Fruit fly (Drosophila melanogaster) whole organism, prepupa: ENCODE data around the gene Uck.

ENCODE experiments used
- CG10631 ChIP-seq: fragments of 200-800 bp; sonication (Bioruptor generic); optimal IDR thresholded peaks from 2 replicates; lab custom pipeline; 2016; ENCODE audit warnings: missing biosample characterization, missing genetic modification characterization
- CG6808 ChIP-seq: fragments of 200-800 bp; sonication (Bioruptor generic); optimal IDR thresholded peaks from 3 replicates; lab custom pipeline; 2017; ENCODE audit warnings: missing biosample characterization, missing genetic modification characterization, mild to moderate bottlenecking, moderate library complexity, missing genetic modification reagents
- Gug ChIP-seq: fragments of 200-800 bp; sonication (Bioruptor generic); IDR thresholded peaks from 2 replicates; pipeline ENCODE4 v1.3.6; 2022; ENCODE audit warnings: missing biosample characterization, missing genetic modification characterization
- Hr4 ChIP-seq: fragments of 200-800 bp; sonication (Bioruptor generic); optimal IDR thresholded peaks from 3 replicates; lab custom pipeline; 2016; ENCODE audit warnings: missing biosample characterization, missing genetic modification characterization
- OdsH ChIP-seq: fragments of 200-800 bp; sonication (Bioruptor generic); optimal IDR thresholded peaks from 3 replicates; lab custom pipeline; 2016; ENCODE audit warnings: missing biosample characterization, missing genetic modification characterization
- ss ChIP-seq, 2 experiments: fragments of 200-800 bp; sonication (Bioruptor generic); optimal IDR thresholded peaks; 2 replicates in 1 of 2; 3 replicates in 1 of 2; lab custom pipeline; 2017 to 2018; ENCODE audit warnings: mild to moderate bottlenecking in 2 of 2, missing biosample characterization in 2 of 2, missing genetic modification characterization in 2 of 2, moderate library complexity in 1 of 2
- topi ChIP-seq: fragments of 200-800 bp; sonication (Bioruptor generic); optimal IDR thresholded peaks from 3 replicates; lab custom pipeline; 2016; ENCODE audit warnings: missing biosample characterization, missing genetic modification characterization

dm6 chr3R:24271071-24271470 is 18.9 kb upstream of the Uck start, which contains the start of gene jar:
- TF ChIP-seq ss (GFP tag; optimal IDR thresholded peaks at IDR 0.05; lab: Kevin White, UChicago) = peak; percentile 26 to 39
- TF ChIP-seq CG6808 (GFP tag; lab: Kevin White, UChicago) = no peak
- no peak for TF ChIP-seq Gug
- no peak for TF ChIP-seq OdsH
- no peak for TF ChIP-seq Hr4 (GFP tag; lab: Kevin White, UChicago)
- no peak for TF ChIP-seq topi (GFP tag; lab: Kevin White, UChicago)
- TF ChIP-seq CG10631 = no peak
